Worm (Caenorhabditis elegans) whole organism, L2 larva: ENCODE data around the gene str-171.
A peak's percentile ranks its signal among the peaks of the same experiment; 100 is the strongest.

Experiments used
- C34F6.9 ChIP-seq: fragments of 150-350 bp; optimal IDR thresholded peaks from 2 replicates; lab custom pipeline; 2014; ENCODE audit warnings: missing biosample characterization, missing genetic modification characterization
- ZK546.5 ChIP-seq: sonication (generic microtip); optimal IDR thresholded peaks from 2 replicates; lab custom pipeline; 2017; ENCODE audit warnings: missing biosample characterization, missing genetic modification characterization
- alr-1 ChIP-seq: fragments of 150-350 bp; optimal IDR thresholded peaks from 2 replicates; lab custom pipeline; 2014; ENCODE audit warnings: missing biosample characterization, missing genetic modification characterization
- egl-27 ChIP-seq: sonication (generic microtip); optimal IDR thresholded peaks from 3 replicates; lab custom pipeline; 2017; ENCODE audit warnings: missing biosample characterization, missing genetic modification reagents, missing genetic modification characterization
- elt-1 ChIP-seq: fragments of 150-350 bp; optimal IDR thresholded peaks from 2 replicates; lab custom pipeline; 2014; ENCODE audit warnings: missing biosample characterization, missing genetic modification characterization
- unc-39 ChIP-seq: fragments of 150-350 bp; optimal IDR thresholded peaks from 2 replicates; lab custom pipeline; 2014; ENCODE audit warnings: missing biosample characterization, missing genetic modification characterization
- unc-55 ChIP-seq: fragments of 150-350 bp; sonication (generic microtip); optimal IDR thresholded peaks from 3 replicates; lab custom pipeline; 2014; ENCODE audit warnings: missing biosample characterization, missing genetic modification reagents, missing genetic modification characterization
- unc-62 ChIP-seq: fragments of 150-350 bp; optimal IDR thresholded peaks from 2 replicates; lab custom pipeline; 2014; ENCODE audit warnings: missing biosample characterization, missing genetic modification reagents, missing genetic modification characterization
- zag-1 ChIP-seq: fragments of 150-350 bp; optimal IDR thresholded peaks from 2 replicates; lab custom pipeline; 2014; ENCODE audit warnings: missing biosample characterization, missing genetic modification characterization

DNA sequence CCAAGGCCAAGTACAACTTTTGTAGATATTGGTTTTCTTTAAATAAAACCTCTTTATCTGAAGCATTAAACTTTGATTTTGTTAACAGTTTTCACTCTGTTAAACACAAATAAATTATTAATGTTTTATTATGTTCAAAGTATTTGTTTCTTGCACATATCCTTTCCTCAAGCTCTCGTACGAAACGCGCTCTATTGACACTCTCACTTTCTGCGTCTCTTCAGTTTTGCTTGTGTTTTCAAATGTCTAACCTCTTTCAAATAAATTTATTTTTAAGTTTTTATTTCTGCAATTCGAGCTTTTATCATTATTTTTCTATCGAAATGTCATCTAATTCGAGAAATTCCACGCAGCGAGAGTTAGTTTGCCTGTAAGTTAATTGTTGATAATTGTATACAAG, 11.5 kb upstream of the str-171 start, which contains the start of gene K08F9.4:
- no peak for TF ChIP-seq unc-39 (tag; lab: Kevin White, UChicago)
- no peak for TF ChIP-seq ZK546.5 (tag; lab: Kevin White, UChicago)
- TF ChIP-seq alr-1 (tag; lab: Kevin White, UChicago), result no peak
- no peak for TF ChIP-seq zag-1 (tag; lab: Kevin White, UChicago)
- no peak for TF ChIP-seq elt-1 (tag; lab: Kevin White, UChicago)
- peak; percentile 78 for TF ChIP-seq C34F6.9
- TF ChIP-seq unc-62 (GFP tag; lab: Kevin White, UChicago), result no peak
- peak; percentile 84 for TF ChIP-seq unc-55 (GFP tag; lab: Kevin White, UChicago)
- TF ChIP-seq egl-27 (tag; lab: Kevin White, UChicago), result no peak
